Worm (Caenorhabditis elegans): Measurements from ENCODE around the gene R148.4.

DNA sequence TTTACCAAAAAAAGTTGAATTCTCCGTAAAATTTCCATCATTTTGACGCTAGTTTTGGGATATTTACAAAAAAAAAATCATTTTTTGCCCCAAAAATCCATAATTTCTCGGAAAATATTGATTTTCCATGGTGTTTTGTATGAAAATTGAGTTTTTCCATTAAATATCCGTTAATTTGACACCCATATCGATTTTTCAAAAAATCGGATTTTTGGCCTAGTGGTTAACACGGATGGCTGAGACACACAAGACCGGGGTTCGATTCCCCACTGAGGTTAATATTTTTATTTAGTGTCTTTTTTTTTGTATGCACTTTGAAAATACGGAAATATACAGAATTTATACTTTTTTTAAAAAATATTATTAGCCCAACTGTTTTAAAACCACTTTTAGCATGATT lies 13.8 kb downstream of the R148.4 start:
- TF ChIP-seq unc-39 (tag; optimal IDR thresholded peaks at IDR 0.05) (no peak), pha-4 (tag; optimal IDR thresholded peaks at IDR 0.05) (no peak), ces-1 (GFP tag; optimal IDR thresholded peaks at IDR 0.05) (no peak), lin-32 (GFP tag; optimal IDR thresholded peaks at IDR 0.05) (no peak), ztf-11 (tag; optimal IDR thresholded peaks at IDR 0.05) (no peak), nhr-237 (tag; optimal IDR thresholded peaks at IDR 0.05) (no peak), unc-62 (GFP tag; optimal IDR thresholded peaks at IDR 0.05) (no peak), elt-3 (tag; optimal IDR thresholded peaks at IDR 0.05) (no peak)

Data from whole organism, mixed stage, embryonic.